Worm (Caenorhabditis elegans): ENCODE measurements around the gene aars-1.

ce11 chrII:11463899-11464298 is 398 bp downstream of the aars-1 start:
- TF ChIP-seq ztf-23 (GFP tag; IDR thresholded peaks at IDR 0.05) = no peak
- no peak for TF ChIP-seq tab-1 (GFP tag; IDR thresholded peaks at IDR 0.05)
- TF ChIP-seq ztf-29 (GFP tag; IDR thresholded peaks at IDR 0.05) = no peak
- TF ChIP-seq flt-1 (GFP tag; IDR thresholded peaks at IDR 0.05) = no peak

All from whole organism, midembryonic.